Fruit fly (Drosophila melanogaster): ENCODE data around the gene Pgls.

- TF ChIP-seq pdm3 (GFP tag; optimal IDR thresholded peaks at IDR 0.05) = no peak
- TF ChIP-seq net (GFP tag; optimal IDR thresholded peaks at IDR 0.05) = no peak
- TF ChIP-seq CG32006 (GFP tag; optimal IDR thresholded peaks at IDR 0.05) = no peak
- TF ChIP-seq Sox102F (GFP tag; optimal IDR thresholded peaks at IDR 0.05) = no peak
- no peak for TF ChIP-seq Lpt (GFP tag; optimal IDR thresholded peaks at IDR 0.05)
- TF ChIP-seq fd85E (GFP tag; optimal IDR thresholded peaks at IDR 0.05) = no peak
- no peak for TF ChIP-seq CG4318 (GFP tag; optimal IDR thresholded peaks at IDR 0.05)
- TF ChIP-seq fkh (GFP tag; optimal IDR thresholded peaks at IDR 0.05) = no peak
- TF ChIP-seq acj6 (GFP tag; optimal IDR thresholded peaks at IDR 0.05) = no peak
- no peak for TF ChIP-seq CG8319 (GFP tag; optimal IDR thresholded peaks at IDR 0.05)
- no peak for TF ChIP-seq eg (GFP tag; IDR thresholded peaks at IDR 0.05)
- no peak for TF ChIP-seq lz (GFP tag; optimal IDR thresholded peaks at IDR 0.05)
- TF ChIP-seq CG15336 (GFP tag; IDR thresholded peaks at IDR 0.05) = no peak
Measured at dm6 chrX:10835631-10836030, 11.6 kb upstream of the Pgls start.

All from whole organism, prepupa.